Fruit fly (Drosophila melanogaster) whole organism, adult: ENCODE results near the gene CG13605.

Experiments used
- CG12768 ChIP-seq: fragments of 200-800 bp; sonication (Bioruptor generic); optimal IDR thresholded peaks from 2 replicates; lab custom pipeline; 2017; ENCODE audit warnings: missing biosample characterization, missing genetic modification characterization, mild to moderate bottlenecking, moderate library complexity, missing genetic modification reagents
- CG33017 ChIP-seq: fragments of 200-800 bp; sonication (Bioruptor generic); optimal IDR thresholded peaks from 2 replicates; lab custom pipeline; 2018; ENCODE audit warnings: missing biosample characterization, mild to moderate bottlenecking, missing genetic modification characterization, moderate library complexity
- CG7101 ChIP-seq: fragments of 200-800 bp; sonication (Bioruptor generic); optimal IDR thresholded peaks from 2 replicates; lab custom pipeline; 2018; ENCODE audit warnings: missing biosample characterization, mild to moderate bottlenecking, missing genetic modification characterization, moderate library complexity
- bab1 ChIP-seq: fragments of 200-800 bp; sonication (Bioruptor generic); optimal IDR thresholded peaks from 3 replicates; lab custom pipeline; 2019; ENCODE audit warnings: missing biosample characterization, mild to moderate bottlenecking, missing genetic modification characterization, moderate library complexity
- cic ChIP-seq: fragments of 200-800 bp; sonication (Bioruptor generic); optimal IDR thresholded peaks from 2 replicates; lab custom pipeline; 2017; ENCODE audit warnings: missing biosample characterization, mild to moderate bottlenecking, missing genetic modification characterization, moderate library complexity
- cnc ChIP-seq, 2 experiments: fragments of >200 bp; optimal IDR thresholded peaks; 2 replicates each; lab custom pipeline; 2017
- kay ChIP-seq: fragments of 200-800 bp; sonication (Bioruptor generic); peaks from one replicate; lab custom pipeline; 2016; ENCODE audit warnings: missing biosample characterization, missing genetic modification characterization, borderline replicate concordance

- TF ChIP-seq CG7101 (tag; lab: Kevin White, UChicago) (no peak), CG33017 (tag; lab: Kevin White, UChicago) (no peak), cnc (optimal IDR thresholded peaks at IDR 0.05; lab: Kevin White, UChicago) (no peak), CG12768 (no peak), kay (no peak), bab1 (GFP tag; lab: Kevin White, UChicago) (no peak), cic (no peak)
These were observed 20.5 kb downstream of the CG13605 start for dm6 chr3R:24091653-24092052.
